Fruit fly (Drosophila melanogaster) whole organism, embryonic: Measurements from ENCODE around the gene CG31960.

Experiments
- Ada2b ChIP-seq: fragments of 200-800 bp; sonication (Bioruptor generic); IDR thresholded peaks from 2 replicates; pipeline ENCODE4 v1.3.6; 2022; ENCODE audit warnings: missing biosample characterization, missing genetic modification characterization
- C15 ChIP-seq: fragments of 200-800 bp; sonication (Bioruptor generic); IDR thresholded peaks from 3 replicates; pipeline ENCODE4 v1.3.6; 2022; ENCODE audit warnings: missing biosample characterization, missing genetic modification characterization
- CG11560 ChIP-seq: fragments of 200-800 bp; sonication (Bioruptor generic); IDR thresholded peaks from 3 replicates; pipeline ENCODE4 v1.3.6; 2022; ENCODE audit warnings: missing biosample characterization, missing genetic modification characterization
- CG14667 ChIP-seq: fragments of 200-800 bp; sonication (Bioruptor generic); IDR thresholded peaks from 2 replicates; pipeline ENCODE4 v1.3.6; 2022; ENCODE audit warnings: missing biosample characterization, missing genetic modification characterization
- CG15601 ChIP-seq: fragments of 200-800 bp; sonication (Bioruptor generic); optimal IDR thresholded peaks from 3 replicates; lab custom pipeline; 2019; ENCODE audit warnings: missing biosample characterization, mild to moderate bottlenecking, missing genetic modification characterization, moderate library complexity
- CG18599 ChIP-seq: fragments of 200-800 bp; sonication (Bioruptor generic); optimal IDR thresholded peaks from 3 replicates; lab custom pipeline; 2017; ENCODE audit warnings: missing biosample characterization, missing genetic modification characterization, mild to moderate bottlenecking, moderate library complexity, missing genetic modification reagents
- CG2875 ChIP-seq: fragments of 200-800 bp; sonication (Bioruptor generic); optimal IDR thresholded peaks from 2 replicates; lab custom pipeline; 2017; ENCODE audit warnings: missing biosample characterization, mild to moderate bottlenecking, missing genetic modification characterization, missing genetic modification reagents
- CG30403 ChIP-seq: fragments of 200-800 bp; sonication (Bioruptor generic); optimal IDR thresholded peaks from 3 replicates; lab custom pipeline; 2016; ENCODE audit warnings: missing biosample characterization, missing genetic modification characterization
- CG31388 ChIP-seq: fragments of 200-800 bp; sonication (Bioruptor generic); optimal IDR thresholded peaks from 2 replicates; lab custom pipeline; 2016; ENCODE audit warnings: missing biosample characterization, missing genetic modification characterization
- CG32772 ChIP-seq: fragments of 200-800 bp; sonication (Bioruptor generic); IDR thresholded peaks from 2 replicates; pipeline ENCODE4 v1.3.6; 2022; ENCODE audit warnings: missing biosample characterization, missing genetic modification characterization
- CG3281 ChIP-seq: fragments of 200-800 bp; sonication (Bioruptor generic); optimal IDR thresholded peaks from 3 replicates; lab custom pipeline; 2017; ENCODE audit warnings: missing biosample characterization, mild to moderate bottlenecking, missing genetic modification characterization
- CG4617 ChIP-seq: fragments of 200-800 bp; sonication (Bioruptor generic); optimal IDR thresholded peaks from 3 replicates; lab custom pipeline; 2016; ENCODE audit warnings: missing biosample characterization, missing genetic modification characterization, borderline replicate concordance
- CG8290 ChIP-seq, 3 experiments: fragments of 200-800 bp; sonication (Bioruptor generic); optimal IDR thresholded peaks; 2 replicates each; lab custom pipeline; 2016 to 2019; ENCODE audit warnings: missing biosample characterization in 3 of 3, missing genetic modification characterization in 3 of 3, mild to moderate bottlenecking in 2 of 3, moderate library complexity in 1 of 3
- CTCF ChIP-seq: fragments of 200-800 bp; sonication (Bioruptor generic); optimal IDR thresholded peaks from 2 replicates; lab custom pipeline; 2017; ENCODE audit warnings: missing biosample characterization, mild to moderate bottlenecking, missing genetic modification characterization, moderate library complexity
- Drgx ChIP-seq: fragments of 200-800 bp; sonication (Bioruptor generic); IDR thresholded peaks from 2 replicates; pipeline ENCODE4 v1.3.6; 2022; ENCODE audit warnings: missing biosample characterization, missing genetic modification characterization
- Eip74EF ChIP-seq, 2 experiments: fragments of 200-800 bp in 1 of 2; fragments of >200 bp in 1 of 2; sonication (Bioruptor generic) in 1 of 2; optimal IDR thresholded peaks; 2 replicates each; lab custom pipeline; 2017 to 2019; ENCODE audit warnings: missing biosample characterization in 2 of 2, missing genetic modification characterization in 2 of 2, mild to moderate bottlenecking in 1 of 2, moderate library complexity in 1 of 2
- Ets65A ChIP-seq: fragments of 200-800 bp; sonication (Bioruptor generic); peaks from one replicate; lab custom pipeline; 2016; ENCODE audit warnings: missing biosample characterization, missing genetic modification characterization
- H15 ChIP-seq: fragments of 200-800 bp; sonication (Bioruptor generic); IDR thresholded peaks from 3 replicates; pipeline ENCODE4 v1.3.6; 2022; ENCODE audit warnings: missing biosample characterization, missing genetic modification characterization
- HmgD ChIP-seq: fragments of 200-800 bp; sonication (Bioruptor generic); optimal IDR thresholded peaks from 3 replicates; lab custom pipeline; 2016; ENCODE audit warnings: missing biosample characterization, missing genetic modification characterization
- Hsf ChIP-seq: fragments of 200-800 bp; sonication (Bioruptor generic); optimal IDR thresholded peaks from 3 replicates; lab custom pipeline; 2016; ENCODE audit warnings: missing biosample characterization, missing genetic modification characterization
- Nf-YA ChIP-seq: fragments of 200-800 bp; sonication (Bioruptor generic); IDR thresholded peaks from 2 replicates; pipeline ENCODE4 v1.3.6; 2022; ENCODE audit warnings: missing biosample characterization, missing genetic modification characterization
- Opbp ChIP-seq: fragments of 200-800 bp; sonication (Bioruptor generic); IDR thresholded peaks from 3 replicates; pipeline ENCODE4 v1.3.6; 2022; ENCODE audit warnings: missing biosample characterization, missing genetic modification characterization; ENCODE audit not compliant: partially characterized antibody
- Ravus ChIP-seq: fragments of 200-800 bp; sonication (Bioruptor generic); IDR thresholded peaks from 2 replicates; pipeline ENCODE4 v1.3.6; 2022; ENCODE audit warnings: missing biosample characterization, missing genetic modification characterization
- Stat92E ChIP-seq, 3 experiments: fragments of >200 bp in 2 of 3; fragments of 200-800 bp in 1 of 3; sonication (Bioruptor generic) in 1 of 3; optimal IDR thresholded peaks; 2 replicates each; lab custom pipeline; 2017 to 2019; ENCODE audit warnings: missing biosample characterization in 3 of 3, missing genetic modification characterization in 3 of 3, mild to moderate bottlenecking in 1 of 3, moderate library complexity in 1 of 3
- bigmax ChIP-seq: fragments of 200-800 bp; sonication (Bioruptor generic); optimal IDR thresholded peaks from 2 replicates; lab custom pipeline; 2018; ENCODE audit warnings: missing biosample characterization, mild to moderate bottlenecking, missing genetic modification characterization
- corto ChIP-seq: fragments of 200-800 bp; sonication (Bioruptor generic); optimal IDR thresholded peaks from 2 replicates; lab custom pipeline; 2016; ENCODE audit warnings: missing biosample characterization, mild to moderate bottlenecking, missing genetic modification characterization, moderate library complexity
- crc ChIP-seq: fragments of 200-800 bp; sonication (Bioruptor generic); optimal IDR thresholded peaks from 2 replicates; lab custom pipeline; 2016; ENCODE audit warnings: missing biosample characterization, missing genetic modification characterization
- dm ChIP-seq: fragments of 200-800 bp; sonication (Bioruptor generic); optimal IDR thresholded peaks from 3 replicates; lab custom pipeline; 2016; ENCODE audit warnings: missing biosample characterization, missing genetic modification characterization
- dmrt99B ChIP-seq: fragments of 200-800 bp; sonication (Bioruptor generic); optimal IDR thresholded peaks from 2 replicates; lab custom pipeline; 2018; ENCODE audit warnings: missing biosample characterization, mild to moderate bottlenecking, missing genetic modification characterization, moderate library complexity
- emc ChIP-seq: fragments of 200-800 bp; sonication (Bioruptor generic); optimal IDR thresholded peaks from 2 replicates; lab custom pipeline; 2016; ENCODE audit warnings: missing biosample characterization, missing genetic modification characterization
- ems ChIP-seq: fragments of 200-800 bp; sonication (Bioruptor generic); optimal IDR thresholded peaks from 3 replicates; lab custom pipeline; 2016; ENCODE audit warnings: missing biosample characterization, missing genetic modification characterization
- exex ChIP-seq: fragments of 200-800 bp; sonication (Bioruptor generic); optimal IDR thresholded peaks from 4 replicates; lab custom pipeline; 2018; ENCODE audit warnings: missing biosample characterization, mild to moderate bottlenecking, missing genetic modification characterization, moderate library complexity
- fd102C ChIP-seq: fragments of 200-800 bp; sonication (Bioruptor generic); optimal IDR thresholded peaks from 2 replicates; lab custom pipeline; 2018; ENCODE audit warnings: missing biosample characterization, mild to moderate bottlenecking, missing genetic modification characterization, moderate library complexity
- gsb-n ChIP-seq: fragments of 200-800 bp; sonication (Bioruptor generic); optimal IDR thresholded peaks from 3 replicates; lab custom pipeline; 2018; ENCODE audit warnings: missing biosample characterization, mild to moderate bottlenecking, missing genetic modification characterization
- inv ChIP-seq: fragments of 200-800 bp; sonication (Bioruptor generic); IDR thresholded peaks from 2 replicates; pipeline ENCODE4 v1.3.6; 2022; ENCODE audit warnings: missing biosample characterization, missing genetic modification characterization; ENCODE audit not compliant: partially characterized antibody
- jing ChIP-seq: fragments of 200-800 bp; sonication (Bioruptor generic); optimal IDR thresholded peaks from 2 replicates; lab custom pipeline; 2018; ENCODE audit warnings: missing biosample characterization, mild to moderate bottlenecking, missing genetic modification characterization
- kni ChIP-seq: fragments of 200-800 bp; sonication (Bioruptor generic); optimal IDR thresholded peaks from 3 replicates; lab custom pipeline; 2017; ENCODE audit warnings: mild to moderate bottlenecking, missing biosample characterization, missing genetic modification reagents, missing genetic modification characterization
- luna ChIP-seq: fragments of 200-800 bp; sonication (Bioruptor generic); optimal IDR thresholded peaks from 2 replicates; lab custom pipeline; 2016; ENCODE audit warnings: missing biosample characterization, missing genetic modification characterization
- mld ChIP-seq: fragments of 200-800 bp; sonication (Bioruptor generic); IDR thresholded peaks from 3 replicates; pipeline ENCODE4 v1.3.6; 2022; ENCODE audit warnings: missing biosample characterization, missing genetic modification characterization; ENCODE audit not compliant: partially characterized antibody
- odd ChIP-seq: fragments of 200-800 bp; sonication (Bioruptor generic); optimal IDR thresholded peaks from 2 replicates; lab custom pipeline; 2017; ENCODE audit warnings: missing biosample characterization, mild to moderate bottlenecking, missing genetic modification characterization
- onecut ChIP-seq: fragments of 200-800 bp; sonication (Bioruptor generic); IDR thresholded peaks from 2 replicates; pipeline ENCODE4 v1.3.6; 2022; ENCODE audit warnings: missing biosample characterization, missing genetic modification characterization
- pan ChIP-seq, 4 experiments: fragments of >200 bp in 3 of 4; fragments of 200-800 bp in 1 of 4; sonication (Bioruptor generic) in 1 of 4; optimal IDR thresholded peaks in 3 of 4; IDR thresholded peaks in 1 of 4; 2 replicates each; pipeline versions ENCODE4 v1.3.6 to Lab custom; 2017 to 2022; ENCODE audit warnings: missing biosample characterization in 2 of 4, missing genetic modification characterization in 2 of 4, mixed read lengths in 1 of 4
- pb ChIP-seq: fragments of 200-800 bp; sonication (Bioruptor generic); optimal IDR thresholded peaks from 3 replicates; lab custom pipeline; 2016; ENCODE audit warnings: missing biosample characterization, missing genetic modification characterization
- pzg ChIP-seq: fragments of 200-800 bp; sonication (Bioruptor generic); optimal IDR thresholded peaks from 3 replicates; lab custom pipeline; 2018; ENCODE audit warnings: missing biosample characterization, mild to moderate bottlenecking, missing genetic modification characterization, moderate library complexity
- sob ChIP-seq: fragments of 200-800 bp; sonication (Bioruptor generic); IDR thresholded peaks from 2 replicates; pipeline ENCODE4 v1.3.6; 2022; ENCODE audit warnings: missing biosample characterization, missing genetic modification characterization
- zen ChIP-seq: fragments of 200-800 bp; sonication (Bioruptor generic); optimal IDR thresholded peaks from 3 replicates; lab custom pipeline; 2018; ENCODE audit warnings: missing biosample characterization, mild to moderate bottlenecking, missing genetic modification characterization, moderate library complexity
- zfh2 ChIP-seq: fragments of 200-800 bp; sonication (Bioruptor generic); optimal IDR thresholded peaks from 2 replicates; lab custom pipeline; 2016; ENCODE audit warnings: missing biosample characterization, missing genetic modification characterization

The CG31960 gene

dm6 chr2L:3805274-3806196, 20.8 kb downstream of the CG31960 start (continued):
- TF ChIP-seq CG31388 (GFP tag; lab: Kevin White, UChicago) = no peak
- TF ChIP-seq CG2875 (GFP tag; lab: Kevin White, UChicago) = no peak
- no peak for TF ChIP-seq Stat92E (GFP tag; optimal IDR thresholded peaks at IDR 0.05; lab: Kevin White, UChicago)
- peak; percentile 4 for TF ChIP-seq CG18599
- no peak for TF ChIP-seq crc (GFP tag; lab: Kevin White, UChicago)
- TF ChIP-seq jing (GFP tag; lab: Kevin White, UChicago) = no peak
- 0 out of 2 replicates have a peak, but pooled peaks have one; percentile 28 for TF ChIP-seq Nf-YA
- 0 out of 2 replicates have a peak, but pooled peaks have one; percentile 27 for TF ChIP-seq inv (GFP tag; lab: Robert Waterston, UW)
- no peak; the same call in 1 of the 2 replicates for TF ChIP-seq Drgx (GFP tag; lab: Robert Waterston, UW)
- TF ChIP-seq odd (GFP tag; lab: Kevin White, UChicago) = no peak
- TF ChIP-seq Opbp (GFP tag; lab: Robert Waterston, UW) = no peak
- TF ChIP-seq mld = no peak
- TF ChIP-seq ems = no peak
- TF ChIP-seq CG30403 (GFP tag; lab: Kevin White, UChicago) = peak; percentile 43
- TF ChIP-seq Ravus (GFP tag; lab: Robert Waterston, UW) = no peak; the same call in none of the 2 replicates
- no peak for TF ChIP-seq pb
- peak in 1 of 2 experiments; percentile 38 for TF ChIP-seq Eip74EF (GFP tag; optimal IDR thresholded peaks at IDR 0.05; lab: Kevin White, UChicago)
- TF ChIP-seq zfh2 (GFP tag; lab: Kevin White, UChicago) = no peak
- no peak for TF ChIP-seq emc (GFP tag; lab: Kevin White, UChicago)
- no peak for TF ChIP-seq HmgD (GFP tag; lab: Kevin White, UChicago)
- TF ChIP-seq CG32772 = no peak; the same call in 1 of the 2 replicates
- peak; percentile 46 for TF ChIP-seq dmrt99B
- no peak for TF ChIP-seq kni
- no peak for TF ChIP-seq CG4617 (GFP tag; lab: Kevin White, UChicago)
- peak; percentile 92 for TF ChIP-seq onecut (GFP tag; lab: Robert Waterston, UW)
- TF ChIP-seq CTCF = no peak
- no peak for TF ChIP-seq CG8290 (GFP tag; optimal IDR thresholded peaks at IDR 0.05; lab: Kevin White, UChicago)
- peak in 1 of 2 experiments; percentile 44 for TF ChIP-seq CG8290 (tag; optimal IDR thresholded peaks at IDR 0.05; lab: Kevin White, UChicago)
- no peak for TF ChIP-seq CG3281 (GFP tag; lab: Kevin White, UChicago)
- TF ChIP-seq H15 (GFP tag; lab: Robert Waterston, UW) = peak; percentile 29; the same call in 1 of the 3 replicates
- TF ChIP-seq pan (optimal IDR thresholded peaks at IDR 0.05; lab: Kevin White, UChicago) = no peak
- TF ChIP-seq pan (GFP tag; optimal IDR thresholded peaks at IDR 0.05 in 1 of 2, IDR thresholded peaks at IDR 0.05 in 1 of 2) = no peak
- no peak for TF ChIP-seq bigmax (GFP tag; lab: Kevin White, UChicago)
- TF ChIP-seq Ada2b = no peak; the same call in 1 of the 2 replicates
- no peak for TF ChIP-seq Hsf
- TF ChIP-seq CG15601 (tag; lab: Kevin White, UChicago) = no peak
- no peak for TF ChIP-seq luna (GFP tag; lab: Kevin White, UChicago)
- no peak for TF ChIP-seq CG14667 (GFP tag; lab: Robert Waterston, UW)
- peak; percentile 46 for TF ChIP-seq gsb-n (tag; lab: Kevin White, UChicago)
- TF ChIP-seq CG11560 (tag; lab: Robert Waterston, UW) = no peak
- TF ChIP-seq Ets65A (GFP tag; lab: Kevin White, UChicago) = peak; percentile 78
- TF ChIP-seq dm (GFP tag; lab: Kevin White, UChicago) = no peak
- no peak for TF ChIP-seq corto (GFP tag; lab: Kevin White, UChicago)
- no peak for TF ChIP-seq pzg (GFP tag; lab: Kevin White, UChicago)
- TF ChIP-seq exex = no peak
- no peak for TF ChIP-seq fd102C (GFP tag; lab: Kevin White, UChicago)
- no peak for TF ChIP-seq C15 (GFP tag; lab: Robert Waterston, UW)
- no peak for TF ChIP-seq sob (GFP tag; lab: Robert Waterston, UW)
- TF ChIP-seq zen (tag; lab: Kevin White, UChicago) = no peak
